Worm (Caenorhabditis elegans): ENCODE measurements around the gene wip-1.

Gene wip-1

DNA sequence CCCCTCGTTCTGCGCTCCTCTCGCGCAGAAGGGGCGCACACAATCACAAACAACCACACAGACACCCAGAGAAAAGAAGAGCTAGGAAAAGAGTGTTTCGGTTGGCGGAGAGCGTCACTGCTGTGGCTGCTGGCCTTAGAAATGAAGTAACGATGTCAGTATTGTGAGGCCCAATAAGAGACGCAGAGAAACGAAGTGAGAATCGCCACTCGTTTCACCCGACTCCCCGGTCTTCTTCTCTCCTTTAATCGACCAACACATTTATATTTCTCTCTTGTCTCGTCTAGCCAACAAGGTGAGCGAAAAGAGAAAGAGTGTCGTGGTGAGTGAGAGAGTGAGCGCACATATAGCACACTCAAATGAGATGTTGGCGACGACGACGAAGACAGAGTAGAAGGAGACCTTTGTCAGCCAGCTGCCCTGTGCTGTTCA, 4.5 kb upstream of the wip-1 start:
- TF ChIP-seq elt-1 (tag; optimal IDR thresholded peaks at IDR 0.05) (peak; percentile 63), mdl-1 (tag; optimal IDR thresholded peaks at IDR 0.05) (peak; percentile 41), lsy-12 (tag; optimal IDR thresholded peaks at IDR 0.05) (peak; percentile 76), ztf-4 (tag; optimal IDR thresholded peaks at IDR 0.05) (peak; percentile 66), elt-2 (tag; optimal IDR thresholded peaks at IDR 0.05) (peak; percentile 66), ceh-16 (tag; optimal IDR thresholded peaks at IDR 0.05) (peak; percentile 12), lin-15B (tag; optimal IDR thresholded peaks at IDR 0.05) (peak; percentile 73), nhr-28 (tag; optimal IDR thresholded peaks at IDR 0.05) (no peak), sea-2 (GFP tag; optimal IDR thresholded peaks at IDR 0.05) (no peak), nhr-25 (tag; optimal IDR thresholded peaks at IDR 0.05) (peak; percentile 91), nhr-23 (tag; optimal IDR thresholded peaks at IDR 0.05) (peak; percentile 83), nhr-43 (tag; optimal IDR thresholded peaks at IDR 0.05; ENCODE audit: poor library complexity, severe bottlenecking) (no peak), nhr-237 (tag; optimal IDR thresholded peaks at IDR 0.05) (no peak), egl-5 (tag; optimal IDR thresholded peaks at IDR 0.05) (peak; percentile 26), egl-27 (tag; optimal IDR thresholded peaks at IDR 0.05) (peak; percentile 64), unc-62 (GFP tag; optimal IDR thresholded peaks at IDR 0.05) (peak; percentile 51), nhr-67 (tag; optimal IDR thresholded peaks at IDR 0.05) (no peak), ztf-11 (tag; optimal IDR thresholded peaks at IDR 0.05) (no peak), ama-1 (optimal IDR thresholded peaks at IDR 0.05) (peak; percentile 44), hmg-11 (tag; optimal IDR thresholded peaks at IDR 0.05) (peak; percentile 93), ceh-28 (tag; optimal IDR thresholded peaks at IDR 0.05) (peak; percentile 75), jun-1 (tag; optimal IDR thresholded peaks at IDR 0.05) (peak; percentile 90), mml-1 (tag; optimal IDR thresholded peaks at IDR 0.05) (no peak), elt-3 (tag; optimal IDR thresholded peaks at IDR 0.05) (no peak), nhr-11 (tag; optimal IDR thresholded peaks at IDR 0.05) (peak; percentile 89), nhr-77 (tag; optimal IDR thresholded peaks at IDR 0.05) (no peak), nhr-12 (tag; optimal IDR thresholded peaks at IDR 0.05) (no peak), ZK546.5 (tag; optimal IDR thresholded peaks at IDR 0.05) (no peak), zag-1 (tag; optimal IDR thresholded peaks at IDR 0.05) (no peak), nfya-1 (tag; optimal IDR thresholded peaks at IDR 0.05; ENCODE audit: insufficient read depth) (peak; percentile 91), daf-12 (tag; optimal IDR thresholded peaks at IDR 0.05) (no peak), R02D3.7 (tag; optimal IDR thresholded peaks at IDR 0.05) (peak; percentile 55), snpc-4 (tag; optimal IDR thresholded peaks at IDR 0.05) (peak; percentile 74), pha-4 (tag; optimal IDR thresholded peaks at IDR 0.05) (peak; percentile 87), pqm-1 (tag; optimal IDR thresholded peaks at IDR 0.05) (peak; percentile 38), skn-1 (tag; optimal IDR thresholded peaks at IDR 0.05) (peak; percentile 38), lin-39 (tag; optimal IDR thresholded peaks at IDR 0.05) (peak; percentile 95), tbx-2 (tag; optimal IDR thresholded peaks at IDR 0.05) (peak; percentile 76), fkh-10 (GFP tag; optimal IDR thresholded peaks at IDR 0.05) (peak; percentile 12), fos-1 (tag; optimal IDR thresholded peaks at IDR 0.05) (peak; percentile 15), unc-39 (tag; optimal IDR thresholded peaks at IDR 0.05) (no peak), eor-1 (tag; optimal IDR thresholded peaks at IDR 0.05) (no peak), ceh-9 (tag; optimal IDR thresholded peaks at IDR 0.05) (no peak), fkh-2 (tag; optimal IDR thresholded peaks at IDR 0.05) (no peak), ceh-82 (tag; optimal IDR thresholded peaks at IDR 0.05) (no peak), aly-2 (tag; optimal IDR thresholded peaks at IDR 0.05) (no peak), nhr-76 (tag; optimal IDR thresholded peaks at IDR 0.05) (no peak)

DNA sequence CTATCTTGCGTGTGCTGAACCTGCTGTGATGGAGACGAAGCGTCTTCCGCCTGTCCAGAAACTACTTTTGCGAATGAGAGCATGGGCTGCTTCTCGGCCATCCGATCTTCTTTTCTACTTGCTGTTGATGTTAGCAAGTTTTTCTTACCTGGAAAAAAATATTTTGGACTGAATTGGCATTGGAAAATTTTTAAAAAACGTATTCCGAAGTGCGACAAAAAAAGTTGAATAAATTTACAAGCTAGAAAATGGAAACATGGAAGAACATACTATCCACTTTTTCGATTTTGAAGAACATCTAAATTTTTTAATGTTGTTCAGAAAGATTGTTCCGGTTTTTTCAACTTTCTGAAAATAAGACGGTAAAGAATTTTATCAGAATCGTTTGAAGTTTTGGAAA, 889 bp upstream of the wip-1 start, which contains the start of gene larp-1:
Gene larp-1, minus strand, starts transcription at position 101 of the 400 bp plus-strand sequence.
- no peak for TF ChIP-seq tbx-2 (tag; optimal IDR thresholded peaks at IDR 0.05)
